Worm (Caenorhabditis elegans) whole organism, L2 larva: ENCODE data around the gene F58E6.6.

Source experiments
- ama-1 ChIP-seq: fragments of 150-350 bp; optimal IDR thresholded peaks from 2 replicates; lab custom pipeline; 2018; ENCODE audit warnings: inconsistent platforms
- blmp-1 ChIP-seq: sonication (generic microtip); optimal IDR thresholded peaks from 2 replicates; lab custom pipeline; 2017; ENCODE audit warnings: missing genetic modification characterization, mild to moderate bottlenecking, missing compliant biosample characterization, antibody characterized with exemption, moderate library complexity; ENCODE audit not compliant: insufficient read depth
- lin-13 ChIP-seq: fragments of 150-350 bp; optimal IDR thresholded peaks from 2 replicates; lab custom pipeline; 2014; ENCODE audit warnings: missing biosample characterization, missing genetic modification reagents, missing genetic modification characterization
- nhr-11 ChIP-seq: fragments of 150-350 bp; optimal IDR thresholded peaks from 2 replicates; lab custom pipeline; 2014; ENCODE audit warnings: missing biosample characterization, missing genetic modification characterization
- ztf-4 ChIP-seq: fragments of 150-350 bp; optimal IDR thresholded peaks from 2 replicates; lab custom pipeline; 2014; ENCODE audit warnings: missing biosample characterization, missing genetic modification characterization

- TF ChIP-seq blmp-1, result no peak
- no peak for TF ChIP-seq ama-1 (lab: Kevin White, UChicago)
- TF ChIP-seq ztf-4 (tag; lab: Kevin White, UChicago), result no peak
- no peak for TF ChIP-seq nhr-11 (tag; lab: Kevin White, UChicago)
- no peak for TF ChIP-seq lin-13
Observed at ce11 chrV:9764552-9764951, 11.7 kb upstream of the F58E6.6 start.
